Fruit fly (Drosophila melanogaster): ENCODE results near the gene CG17261.

DNA sequence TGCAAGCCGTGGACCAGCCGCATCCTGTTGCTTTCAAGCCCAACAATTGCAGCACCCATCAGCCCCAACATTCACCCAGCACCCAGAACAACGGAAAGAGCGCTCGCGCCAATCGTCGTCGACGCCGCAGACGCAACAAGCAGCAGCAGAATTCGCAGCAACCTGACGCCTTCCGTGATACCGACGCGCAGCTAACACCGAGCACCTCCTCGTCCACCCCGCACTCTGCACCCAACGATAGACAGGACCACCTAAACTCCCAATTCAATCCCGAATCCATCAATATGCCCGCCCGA, 17.2 kb downstream of the CG17261 start:
- no peak for TF ChIP-seq Rfx (GFP tag; IDR thresholded peaks at IDR 0.05)
- TF ChIP-seq row (GFP tag; IDR thresholded peaks at IDR 0.05) = 0 out of 3 replicates have a peak, but pooled peaks have one; percentile 1
- no peak for TF ChIP-seq CG11398 (GFP tag; optimal IDR thresholded peaks at IDR 0.05)
- TF ChIP-seq CG9609 (GFP tag; optimal IDR thresholded peaks at IDR 0.05) = no peak
- TF ChIP-seq CkIIα-i1 (GFP tag; IDR thresholded peaks at IDR 0.05) = no peak
- no peak for TF ChIP-seq fd102C (GFP tag; optimal IDR thresholded peaks at IDR 0.05)
- no peak for TF ChIP-seq NFAT (GFP tag; IDR thresholded peaks at IDR 0.05)
- TF ChIP-seq Sox100B (GFP tag; optimal IDR thresholded peaks at IDR 0.05) = no peak
- no peak for TF ChIP-seq CG33557 (GFP tag; optimal IDR thresholded peaks at IDR 0.05)
- no peak for TF ChIP-seq inv (GFP tag; IDR thresholded peaks at IDR 0.05; ENCODE audit: partially characterized antibody)
- no peak for TF ChIP-seq nerfin-2 (GFP tag; IDR thresholded peaks at IDR 0.05; ENCODE audit: partially characterized antibody)
